Fruit fly (Drosophila melanogaster): Measurements from ENCODE around the gene CG7460.

Gene CG7460

dm6 chr3L:17757156-17758083 lies 17.1 kb downstream of the CG7460 start (continued):
- TF ChIP-seq Hmr (GFP tag; optimal IDR thresholded peaks at IDR 0.05) (peak; percentile 51), fu2 (GFP tag; optimal IDR thresholded peaks at IDR 0.05) (no peak), Poxn (GFP tag; IDR thresholded peaks at IDR 0.05) (no peak), gsb-n (tag; optimal IDR thresholded peaks at IDR 0.05) (peak; percentile 90), lab (GFP tag; optimal IDR thresholded peaks at IDR 0.05) (peak; percentile 68), ERR (GFP tag; optimal IDR thresholded peaks at IDR 0.05) (no peak), CG12391 (tag; optimal IDR thresholded peaks at IDR 0.05) (peak; percentile 88), crc (GFP tag; optimal IDR thresholded peaks at IDR 0.05) (no peak), Dbx (GFP tag; IDR thresholded peaks at IDR 0.05) (no peak), CG13123 (GFP tag; optimal IDR thresholded peaks at IDR 0.05) (peak; percentile 39), CG8765 (GFP tag; IDR thresholded peaks at IDR 0.05) (no peak; the same call in 1 of the 2 replicates), CG8359 (GFP tag; optimal IDR thresholded peaks at IDR 0.05; ENCODE audit: borderline replicate concordance) (peak; percentile 75), CG7745 (tag; optimal IDR thresholded peaks at IDR 0.05) (peak; percentile 30), CG2116 (GFP tag; optimal IDR thresholded peaks at IDR 0.05) (peak; percentile 52), Rfx (GFP tag; IDR thresholded peaks at IDR 0.05) (no peak), dpn (GFP tag; optimal IDR thresholded peaks at IDR 0.05) (peak; percentile 34 to 67), vnd (GFP tag; IDR thresholded peaks at IDR 0.05; ENCODE audit: partially characterized antibody) (no peak), oc (tag; optimal IDR thresholded peaks at IDR 0.05) (peak; percentile 64), CG1832 (GFP tag; optimal IDR thresholded peaks at IDR 0.05) (no peak), CG12155 (GFP tag; optimal IDR thresholded peaks at IDR 0.05) (peak; percentile 31), CG8388 (GFP tag; optimal IDR thresholded peaks at IDR 0.05) (peak; percentile 85), rib (GFP tag; IDR thresholded peaks at IDR 0.05) (no peak), jigr1 (GFP tag; IDR thresholded peaks at IDR 0.05) (peak; percentile 35; the same call in 1 of the 3 replicates), Meics (GFP tag; optimal IDR thresholded peaks at IDR 0.05) (peak; percentile 29), CkIIα-i1 (GFP tag; IDR thresholded peaks at IDR 0.05) (no peak), nerfin-1 (tag; optimal IDR thresholded peaks at IDR 0.05) (peak; percentile 85), tgo (GFP tag; IDR thresholded peaks at IDR 0.05) (peak; percentile 54), B-H1 (GFP tag; IDR thresholded peaks at IDR 0.05) (peak; percentile 54; the same call in 2 of the 3 replicates), CG7963 (GFP tag; IDR thresholded peaks at IDR 0.05; ENCODE audit: partially characterized antibody) (0 out of 3 replicates have a peak, but pooled peaks have one; percentile 22), otp (GFP tag; IDR thresholded peaks at IDR 0.05) (0 out of 3 replicates have a peak, but pooled peaks have one; percentile 57), Trl (optimal IDR thresholded peaks at IDR 0.05) (peak in 1 of 2 experiments; percentile 63), Trl (GFP tag; optimal IDR thresholded peaks at IDR 0.05) (peak; percentile 56), fd102C (GFP tag; optimal IDR thresholded peaks at IDR 0.05) (peak; percentile 20), sna (GFP tag; IDR thresholded peaks at IDR 0.05; ENCODE audit: partially characterized antibody) (no peak), Bteb2 (GFP tag; optimal IDR thresholded peaks at IDR 0.05) (no peak), pho (GFP tag; optimal IDR thresholded peaks at IDR 0.05) (no peak), CoRest (tag; optimal IDR thresholded peaks at IDR 0.05) (peak; percentile 88), Camta (GFP tag; optimal IDR thresholded peaks at IDR 0.05) (peak; percentile 70), cad (GFP tag; optimal IDR thresholded peaks at IDR 0.05) (no peak), CG16779 (GFP tag; IDR thresholded peaks at IDR 0.05) (no peak), CG10654 (GFP tag; optimal IDR thresholded peaks at IDR 0.05) (peak; percentile 54), gem (tag; optimal IDR thresholded peaks at IDR 0.05) (peak; percentile 92), wdn (GFP tag; IDR thresholded peaks at IDR 0.05) (no peak), pnt (GFP tag; optimal IDR thresholded peaks at IDR 0.05) (peak; percentile 51), ap (GFP tag; IDR thresholded peaks at IDR 0.05) (peak; percentile 47; the same call in 1 of the 2 replicates), CG14667 (GFP tag; IDR thresholded peaks at IDR 0.05) (peak; percentile 43; the same call in 1 of the 2 replicates), CG15514 (GFP tag; optimal IDR thresholded peaks at IDR 0.05) (peak; percentile 7), CG6791 (GFP tag; IDR thresholded peaks at IDR 0.05; ENCODE audit: partially characterized antibody) (peak; percentile 40; the same call in 1 of the 3 replicates)

All from whole organism, embryonic.